Worm (Caenorhabditis elegans): Measurements from ENCODE around the gene C16B8.4.

DNA sequence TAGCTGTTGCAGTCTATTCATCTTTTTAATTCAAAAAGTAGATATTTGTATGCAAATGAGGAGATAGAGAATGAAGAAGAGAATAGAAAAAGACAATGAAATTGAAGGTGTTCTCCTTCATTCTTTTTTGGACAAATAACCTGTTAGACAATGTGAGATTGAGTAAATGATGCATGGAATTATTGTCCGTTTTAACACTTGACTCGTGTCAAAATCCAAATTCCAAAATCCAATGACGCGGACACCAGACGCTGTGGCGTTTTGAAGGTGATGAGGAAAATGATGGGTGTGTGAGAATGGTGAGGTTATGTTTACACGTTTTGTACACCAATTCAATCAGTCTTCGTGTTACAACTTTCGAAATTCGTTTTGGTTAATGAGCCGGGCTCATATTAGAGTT lies 5.7 kb upstream of the C16B8.4 start:
- TF ChIP-seq ZK546.5 (tag; optimal IDR thresholded peaks at IDR 0.05) (no peak), ceh-28 (tag; optimal IDR thresholded peaks at IDR 0.05) (no peak), tbx-2 (tag; optimal IDR thresholded peaks at IDR 0.05) (no peak), skn-1 (tag; optimal IDR thresholded peaks at IDR 0.05) (no peak), elt-1 (tag; optimal IDR thresholded peaks at IDR 0.05) (no peak)
